Fruit fly (Drosophila melanogaster) whole organism, embryonic: ENCODE measurements around the gene Cog3.

ENCODE experiments used
- ATbp ChIP-seq: fragments of 200-800 bp; sonication (Bioruptor generic); optimal IDR thresholded peaks from 2 replicates; lab custom pipeline; 2017; ENCODE audit warnings: missing biosample characterization, mild to moderate bottlenecking, missing genetic modification characterization, missing genetic modification reagents
- Ada2b ChIP-seq: fragments of 200-800 bp; sonication (Bioruptor generic); IDR thresholded peaks from 2 replicates; pipeline ENCODE4 v1.3.6; 2022; ENCODE audit warnings: missing biosample characterization, missing genetic modification characterization
- Aef1 ChIP-seq: fragments of 200-800 bp; sonication (Bioruptor generic); IDR thresholded peaks from 3 replicates; pipeline ENCODE4 v1.3.6; 2022; ENCODE audit warnings: missing biosample characterization, missing genetic modification characterization
- Atf3 ChIP-seq: fragments of 200-800 bp; sonication (Bioruptor generic); optimal IDR thresholded peaks from 3 replicates; lab custom pipeline; 2016; ENCODE audit warnings: missing biosample characterization, missing genetic modification characterization
- Bteb2 ChIP-seq: fragments of 200-800 bp; sonication (Bioruptor generic); optimal IDR thresholded peaks from 2 replicates; lab custom pipeline; 2016; ENCODE audit warnings: missing biosample characterization, missing genetic modification characterization
- CG10543 ChIP-seq: fragments of 200-800 bp; sonication (Bioruptor generic); optimal IDR thresholded peaks from 3 replicates; lab custom pipeline; 2017; ENCODE audit warnings: missing biosample characterization, mild to moderate bottlenecking, missing genetic modification characterization, moderate library complexity
- CG11085 ChIP-seq: fragments of 200-800 bp; sonication (Bioruptor generic); IDR thresholded peaks from 2 replicates; pipeline ENCODE4 v1.3.6; 2022; ENCODE audit warnings: missing biosample characterization, missing genetic modification characterization
- CG14667 ChIP-seq: fragments of 200-800 bp; sonication (Bioruptor generic); IDR thresholded peaks from 2 replicates; pipeline ENCODE4 v1.3.6; 2022; ENCODE audit warnings: missing biosample characterization, missing genetic modification characterization
- CG15269 ChIP-seq: fragments of 200-800 bp; sonication (Bioruptor generic); optimal IDR thresholded peaks from 2 replicates; lab custom pipeline; 2018; ENCODE audit warnings: missing biosample characterization, mild to moderate bottlenecking, missing genetic modification characterization, moderate library complexity
- CG17186 ChIP-seq: fragments of 200-800 bp; sonication (Bioruptor generic); optimal IDR thresholded peaks from 3 replicates; lab custom pipeline; 2017; ENCODE audit warnings: missing biosample characterization, missing genetic modification reagents, missing genetic modification characterization
- CG17328 ChIP-seq: fragments of 200-800 bp; sonication (Bioruptor generic); IDR thresholded peaks from 2 replicates; pipeline ENCODE4 v1.3.6; 2022; ENCODE audit warnings: missing biosample characterization, missing genetic modification characterization
- CG18476 ChIP-seq: fragments of 200-800 bp; sonication (Bioruptor generic); optimal IDR thresholded peaks from 2 replicates; lab custom pipeline; 2016; ENCODE audit warnings: missing biosample characterization, mild to moderate bottlenecking, missing genetic modification characterization
- CG2116 ChIP-seq: fragments of 200-800 bp; sonication (Bioruptor generic); optimal IDR thresholded peaks from 3 replicates; lab custom pipeline; 2018; ENCODE audit warnings: missing biosample characterization, mild to moderate bottlenecking, missing genetic modification characterization
- CG3163 ChIP-seq: fragments of 200-800 bp; sonication (Bioruptor generic); optimal IDR thresholded peaks from 3 replicates; lab custom pipeline; 2016; ENCODE audit warnings: missing biosample characterization, missing genetic modification characterization
- CG43689 ChIP-seq: fragments of 200-800 bp; sonication (Bioruptor generic); IDR thresholded peaks from 2 replicates; pipeline ENCODE4 v1.3.6; 2022; ENCODE audit warnings: missing biosample characterization, missing genetic modification characterization
- CG6272 ChIP-seq: fragments of 200-800 bp; sonication (Bioruptor generic); IDR thresholded peaks from 2 replicates; pipeline ENCODE4 v1.3.6; 2022; ENCODE audit warnings: missing biosample characterization, missing genetic modification characterization
- CG7357 ChIP-seq: fragments of 200-800 bp; sonication (Bioruptor generic); IDR thresholded peaks from 3 replicates; pipeline ENCODE4 v1.3.6; 2022; ENCODE audit warnings: missing biosample characterization, missing genetic modification characterization
- CG7928 ChIP-seq: fragments of 200-800 bp; sonication (Bioruptor generic); optimal IDR thresholded peaks from 2 replicates; lab custom pipeline; 2017; ENCODE audit warnings: missing biosample characterization, mild to moderate bottlenecking, missing genetic modification characterization
- CG7987 ChIP-seq: fragments of 200-800 bp; sonication (Bioruptor generic); optimal IDR thresholded peaks from 2 replicates; lab custom pipeline; 2018; ENCODE audit warnings: missing biosample characterization, mild to moderate bottlenecking, missing genetic modification characterization, moderate library complexity
- CG8281 ChIP-seq: fragments of 200-800 bp; sonication (Bioruptor generic); optimal IDR thresholded peaks from 2 replicates; lab custom pipeline; 2018; ENCODE audit warnings: missing biosample characterization, mild to moderate bottlenecking, missing genetic modification characterization, moderate library complexity
- CG8388 ChIP-seq: fragments of 200-800 bp; sonication (Bioruptor generic); optimal IDR thresholded peaks from 2 replicates; lab custom pipeline; 2019; ENCODE audit warnings: missing biosample characterization, mild to moderate bottlenecking, missing genetic modification characterization, moderate library complexity
- CG8765 ChIP-seq: fragments of 200-800 bp; sonication (Bioruptor generic); IDR thresholded peaks from 2 replicates; pipeline ENCODE4 v1.3.6; 2022; ENCODE audit warnings: missing biosample characterization, missing genetic modification characterization
- CG9797 ChIP-seq: fragments of 200-800 bp; sonication (Bioruptor generic); optimal IDR thresholded peaks from 3 replicates; lab custom pipeline; 2018; ENCODE audit warnings: missing biosample characterization, mild to moderate bottlenecking, missing genetic modification characterization
- CkIIα-i1 ChIP-seq: fragments of 200-800 bp; sonication (Bioruptor generic); IDR thresholded peaks from 2 replicates; pipeline ENCODE4 v1.3.6; 2022; ENCODE audit warnings: missing biosample characterization, missing genetic modification characterization
- Dfd ChIP-seq, 2 experiments: fragments of >200 bp; optimal IDR thresholded peaks; 2 replicates each; lab custom pipeline; 2017; ENCODE audit warnings: missing biosample characterization in 2 of 2, missing genetic modification characterization in 2 of 2
- Doc2 ChIP-seq: fragments of 200-800 bp; sonication (Bioruptor generic); IDR thresholded peaks from 2 replicates; pipeline ENCODE4 v1.3.6; 2022; ENCODE audit warnings: missing biosample characterization, missing genetic modification characterization
- H15 ChIP-seq: fragments of 200-800 bp; sonication (Bioruptor generic); IDR thresholded peaks from 3 replicates; pipeline ENCODE4 v1.3.6; 2022; ENCODE audit warnings: missing biosample characterization, missing genetic modification characterization
- Kr ChIP-seq: fragments of 200-800 bp; sonication (Bioruptor generic); optimal IDR thresholded peaks from 2 replicates; lab custom pipeline; 2017; ENCODE audit warnings: missing biosample characterization, mild to moderate bottlenecking, missing genetic modification characterization
- MBD-R2 ChIP-seq: fragments of 200-800 bp; sonication (Bioruptor generic); IDR thresholded peaks from 2 replicates; pipeline ENCODE4 v1.3.6; 2022; ENCODE audit warnings: missing biosample characterization, missing genetic modification characterization
- NK7.1 ChIP-seq: fragments of 200-800 bp; sonication (Bioruptor generic); optimal IDR thresholded peaks from 3 replicates; lab custom pipeline; 2016; ENCODE audit warnings: missing biosample characterization, missing genetic modification characterization
- NfI ChIP-seq: fragments of 200-800 bp; sonication (Bioruptor generic); optimal IDR thresholded peaks from 3 replicates; lab custom pipeline; 2018; ENCODE audit warnings: missing biosample characterization, mild to moderate bottlenecking, missing genetic modification characterization, moderate library complexity
- Ptx1 ChIP-seq: fragments of 200-800 bp; sonication (Bioruptor generic); IDR thresholded peaks from 2 replicates; pipeline ENCODE4 v1.3.6; 2022; ENCODE audit warnings: missing biosample characterization, missing genetic modification characterization
- Sin3A ChIP-seq: fragments of >200 bp; optimal IDR thresholded peaks from 2 replicates; lab custom pipeline; 2018
- Taf1 ChIP-seq: fragments of 200-800 bp; sonication (Bioruptor generic); IDR thresholded peaks from 2 replicates; pipeline ENCODE4 v1.3.6; 2022; ENCODE audit warnings: missing biosample characterization, missing genetic modification characterization
- Xbp1 ChIP-seq: fragments of 200-800 bp; sonication (Bioruptor generic); optimal IDR thresholded peaks from 3 replicates; lab custom pipeline; 2016; ENCODE audit warnings: missing biosample characterization, mild to moderate bottlenecking, missing genetic modification characterization
- ato ChIP-seq: fragments of 200-800 bp; sonication (Bioruptor generic); IDR thresholded peaks from 2 replicates; pipeline ENCODE4 v1.3.6; 2022; ENCODE audit warnings: missing biosample characterization, missing genetic modification characterization; ENCODE audit not compliant: partially characterized antibody
- az2 ChIP-seq: fragments of 200-800 bp; sonication (Bioruptor generic); optimal IDR thresholded peaks from 3 replicates; lab custom pipeline; 2016; ENCODE audit warnings: missing biosample characterization, missing genetic modification characterization
- bbx ChIP-seq: fragments of 200-800 bp; sonication (Bioruptor generic); IDR thresholded peaks from 2 replicates; pipeline ENCODE4 v1.3.6; 2022; ENCODE audit warnings: missing biosample characterization, missing genetic modification characterization; ENCODE audit not compliant: partially characterized antibody
- cad ChIP-seq: fragments of >200 bp; optimal IDR thresholded peaks from 2 replicates; lab custom pipeline; 2017; ENCODE audit warnings: missing biosample characterization, missing genetic modification characterization
- chif ChIP-seq, 2 experiments: fragments of 200-800 bp; sonication (Bioruptor generic); optimal IDR thresholded peaks; 3 replicates each; lab custom pipeline; 2016; ENCODE audit warnings: missing biosample characterization in 2 of 2, missing genetic modification characterization in 2 of 2
- chn ChIP-seq: fragments of 200-800 bp; sonication (Bioruptor generic); optimal IDR thresholded peaks from 2 replicates; lab custom pipeline; 2016; ENCODE audit warnings: missing biosample characterization, missing genetic modification characterization
- crol ChIP-seq: fragments of 200-800 bp; sonication (Bioruptor generic); IDR thresholded peaks from 2 replicates; pipeline ENCODE4 v1.3.6; 2022; ENCODE audit warnings: missing biosample characterization, missing genetic modification characterization
- esg ChIP-seq: fragments of 200-800 bp; sonication (Bioruptor generic); conservative IDR thresholded peaks from 2 replicates; pipeline ENCODE4 v1.3.6; 2022; ENCODE audit warnings: missing biosample characterization, missing genetic modification characterization
- eve ChIP-seq, 2 experiments: fragments of >200 bp; optimal IDR thresholded peaks; 2 replicates each; lab custom pipeline; 2017; ENCODE audit warnings: missing biosample characterization in 2 of 2, missing genetic modification characterization in 2 of 2
- jigr1 ChIP-seq: fragments of 200-800 bp; sonication (Bioruptor generic); IDR thresholded peaks from 3 replicates; pipeline ENCODE4 v1.3.6; 2022; ENCODE audit warnings: missing biosample characterization, missing genetic modification characterization
- kay ChIP-seq: fragments of 200-800 bp; sonication (Bioruptor generic); optimal IDR thresholded peaks from 2 replicates; lab custom pipeline; 2016; ENCODE audit warnings: missing biosample characterization, missing genetic modification characterization
- luna ChIP-seq: fragments of 200-800 bp; sonication (Bioruptor generic); optimal IDR thresholded peaks from 2 replicates; lab custom pipeline; 2016; ENCODE audit warnings: missing biosample characterization, missing genetic modification characterization
- mirr ChIP-seq: fragments of 200-800 bp; sonication (Bioruptor generic); optimal IDR thresholded peaks from 3 replicates; lab custom pipeline; 2018; ENCODE audit warnings: missing biosample characterization, mild to moderate bottlenecking, missing genetic modification characterization
- nmo ChIP-seq: fragments of 200-800 bp; sonication (Bioruptor generic); optimal IDR thresholded peaks from 2 replicates; lab custom pipeline; 2018; ENCODE audit warnings: missing biosample characterization, mild to moderate bottlenecking, missing genetic modification characterization, moderate library complexity
- oc ChIP-seq: fragments of 200-800 bp; sonication (Bioruptor generic); optimal IDR thresholded peaks from 2 replicates; lab custom pipeline; 2018; ENCODE audit warnings: missing biosample characterization, mild to moderate bottlenecking, missing genetic modification characterization, moderate library complexity
- stc ChIP-seq: fragments of 200-800 bp; sonication (Bioruptor generic); IDR thresholded peaks from 2 replicates; pipeline ENCODE4 v1.3.6; 2022; ENCODE audit warnings: missing biosample characterization, missing genetic modification characterization
- vvl ChIP-seq: fragments of 200-800 bp; sonication (Bioruptor generic); IDR thresholded peaks from 2 replicates; pipeline ENCODE4 v1.3.6; 2022; ENCODE audit warnings: missing biosample characterization, missing genetic modification characterization

Gene Cog3

DNA sequence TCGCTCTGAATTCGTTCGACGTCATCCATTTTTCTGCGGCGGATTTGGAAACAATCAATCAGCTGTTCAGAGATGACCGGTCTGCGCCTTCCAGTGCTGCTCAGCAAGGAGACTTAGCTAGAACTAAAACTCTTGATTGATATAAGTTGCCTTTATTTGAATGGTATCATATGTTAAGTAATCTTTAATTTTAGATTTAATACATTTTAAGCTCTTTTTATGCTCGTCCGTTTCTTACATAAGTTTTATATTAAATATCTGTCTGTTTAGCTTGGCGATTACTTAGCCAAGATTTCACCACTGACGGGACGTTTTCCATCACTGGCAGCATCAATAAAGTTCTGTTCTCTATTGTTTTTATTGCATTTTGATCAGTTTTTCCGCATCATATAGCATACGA, at the start of gene Cog3, which contains the start of gene Sec5:
TSS of gene Cog3 (minus strand) at position 58 of the 400 bp plus-strand sequence.
TSS of gene Sec5 (plus strand) at position 296 of the 400 bp plus-strand sequence.
- TF ChIP-seq CG43689 (GFP tag; lab: Robert Waterston, UW) (no peak), MBD-R2 (GFP tag; lab: Robert Waterston, UW) (peak; percentile 93), Sin3A (peak; percentile 76), ato (GFP tag; lab: Robert Waterston, UW) (no peak), ATbp (GFP tag; lab: Kevin White, UChicago) (no peak), crol (GFP tag; lab: Robert Waterston, UW) (no peak), Bteb2 (peak; percentile 20), H15 (GFP tag; lab: Robert Waterston, UW) (no peak), jigr1 (GFP tag; lab: Robert Waterston, UW) (no peak), CG10543 (GFP tag; lab: Kevin White, UChicago) (peak; percentile 80), chif (GFP tag; optimal IDR thresholded peaks at IDR 0.05; lab: Kevin White, UChicago) (peak; percentile 47 to 52), CG18476 (peak; percentile 2), CG7987 (peak; percentile 26), esg (GFP tag; lab: Robert Waterston, UW) (peak; percentile 27; the same call in 1 of the 2 replicates), Ptx1 (GFP tag; lab: Robert Waterston, UW) (peak; percentile 72), Kr (GFP tag; lab: Kevin White, UChicago) (no peak), nmo (GFP tag; lab: Kevin White, UChicago) (peak; percentile 72), cad (GFP tag; lab: Kevin White, UChicago) (no peak), NfI (GFP tag; lab: Kevin White, UChicago) (peak; percentile 78), stc (no peak), Taf1 (GFP tag; lab: Robert Waterston, UW) (peak; percentile 33; the same call in 1 of the 2 replicates), CG17186 (GFP tag; lab: Kevin White, UChicago) (peak; percentile 60), CG3163 (GFP tag; lab: Kevin White, UChicago) (no peak), NK7.1 (GFP tag; lab: Kevin White, UChicago) (no peak), CG15269 (no peak), CG17328 (no peak), CG2116 (GFP tag; lab: Kevin White, UChicago) (peak; percentile 62), chn (GFP tag; lab: Kevin White, UChicago) (peak; percentile 47), vvl (GFP tag; lab: Robert Waterston, UW) (peak; percentile 75), CkIIα-i1 (GFP tag; lab: Robert Waterston, UW) (no peak), bbx (GFP tag; lab: Robert Waterston, UW) (no peak), CG7928 (GFP tag; lab: Kevin White, UChicago) (no peak), eve (GFP tag; optimal IDR thresholded peaks at IDR 0.05; lab: Kevin White, UChicago) (no peak), CG6272 (GFP tag; lab: Robert Waterston, UW) (peak; percentile 28; the same call in 1 of the 2 replicates), CG14667 (GFP tag; lab: Robert Waterston, UW) (peak; percentile 32; the same call in 1 of the 2 replicates), Ada2b (GFP tag; lab: Robert Waterston, UW) (peak; percentile 23; the same call in 1 of the 2 replicates), CG11085 (GFP tag; lab: Robert Waterston, UW) (0 out of 2 replicates have a peak, but pooled peaks have one; percentile 32), Atf3 (GFP tag; lab: Kevin White, UChicago) (peak; percentile 9), oc (tag; lab: Kevin White, UChicago) (no peak), CG8281 (tag; lab: Kevin White, UChicago) (no peak), CG9797 (GFP tag; lab: Kevin White, UChicago) (peak; percentile 41), kay (GFP tag; lab: Kevin White, UChicago) (peak; percentile 30), mirr (no peak), az2 (GFP tag; lab: Kevin White, UChicago) (peak; percentile 47), Doc2 (GFP tag; lab: Robert Waterston, UW) (no peak), Aef1 (GFP tag; lab: Robert Waterston, UW) (no peak), CG7357 (0 out of 3 replicates have a peak, but pooled peaks have one; percentile 45), Dfd (GFP tag; optimal IDR thresholded peaks at IDR 0.05; lab: Kevin White, UChicago) (no peak), CG8388 (GFP tag; lab: Kevin White, UChicago) (no peak), Xbp1 (GFP tag; lab: Kevin White, UChicago) (peak; percentile 58), CG8765 (GFP tag; lab: Robert Waterston, UW) (no peak), luna (GFP tag; lab: Kevin White, UChicago) (no peak)
